Worm (Caenorhabditis elegans) whole organism, midembryonic: Measurements from ENCODE around the gene C34H4.1.

ENCODE experiments used
- T22C8.4 ChIP-seq: fragments of 200-800 bp; sonication (Bioruptor generic); IDR thresholded peaks from 2 replicates; pipeline ENCODE4 v1.3.6; 2022; ENCODE audit warnings: missing genetic modification characterization, missing compliant biosample characterization
- cog-1 ChIP-seq: sonication (generic microtip); optimal IDR thresholded peaks from 2 replicates; lab custom pipeline; 2016; ENCODE audit warnings: missing genetic modification characterization, missing compliant biosample characterization
- klf-2 ChIP-seq: fragments of 200-800 bp; sonication (Bioruptor generic); conservative IDR thresholded peaks from 2 replicates; pipeline ENCODE4 v1.3.6; 2022; ENCODE audit warnings: missing genetic modification reagents, missing genetic modification characterization, missing compliant biosample characterization
- med-1 ChIP-seq: sonication (generic microtip); optimal IDR thresholded peaks from 2 replicates; lab custom pipeline; 2017; ENCODE audit warnings: missing genetic modification characterization, mild to moderate bottlenecking, missing compliant biosample characterization, antibody characterized with exemption, missing genetic modification reagents; ENCODE audit not compliant: insufficient read depth

DNA sequence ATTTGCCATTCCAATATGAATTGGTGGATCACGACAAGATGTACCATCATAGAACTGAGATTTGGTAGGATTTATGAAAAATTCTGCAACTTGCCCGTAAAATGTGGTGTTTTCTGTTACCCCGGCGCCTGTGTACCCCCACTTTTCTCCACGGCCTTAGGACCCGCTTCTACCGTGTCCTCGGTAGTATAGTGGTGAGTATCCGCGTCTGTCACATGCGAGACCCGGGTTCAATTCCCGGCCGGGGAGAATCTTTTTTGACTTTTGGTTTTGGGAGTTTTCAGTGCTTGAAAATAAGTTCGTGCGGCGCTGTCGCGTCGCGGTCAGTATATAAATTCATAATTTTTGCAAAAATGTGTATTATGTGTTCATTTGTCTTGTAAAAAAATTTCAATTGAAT, 41.0 kb upstream of the C34H4.1 start:
- TF ChIP-seq cog-1 (no peak), klf-2 (0 out of 2 replicates have a peak, but pooled peaks have one; percentile 31), T22C8.4 (GFP tag; lab: Robert Waterston, UW) (no peak), med-1 (GFP tag; lab: Kevin White, UChicago) (no peak)
